Worm (Caenorhabditis elegans) whole organism, L2 larva: ENCODE data around the gene enri-1.

ENCODE experiments used
- crh-2 ChIP-seq: sonication (generic microtip); optimal IDR thresholded peaks from 2 replicates; lab custom pipeline; 2017; ENCODE audit warnings: missing biosample characterization, missing genetic modification characterization
- fos-1 ChIP-seq: fragments of 150-350 bp; optimal IDR thresholded peaks from 2 replicates; lab custom pipeline; 2014; ENCODE audit warnings: missing biosample characterization, missing genetic modification characterization
- lin-11 ChIP-seq: fragments of 150-350 bp; sonication (generic microtip); optimal IDR thresholded peaks from 2 replicates; lab custom pipeline; 2014; ENCODE audit warnings: missing biosample characterization, missing genetic modification characterization, inconsistent platforms, mixed read lengths
- mab-5 ChIP-seq: fragments of 150-350 bp; optimal IDR thresholded peaks from 2 replicates; lab custom pipeline; 2014; ENCODE audit warnings: missing biosample characterization, missing genetic modification characterization
- nhr-77 ChIP-seq: fragments of 150-350 bp; optimal IDR thresholded peaks from 2 replicates; lab custom pipeline; 2014; ENCODE audit warnings: missing biosample characterization, missing genetic modification characterization
- ztf-4 ChIP-seq: fragments of 150-350 bp; optimal IDR thresholded peaks from 2 replicates; lab custom pipeline; 2014; ENCODE audit warnings: missing biosample characterization, missing genetic modification characterization

DNA sequence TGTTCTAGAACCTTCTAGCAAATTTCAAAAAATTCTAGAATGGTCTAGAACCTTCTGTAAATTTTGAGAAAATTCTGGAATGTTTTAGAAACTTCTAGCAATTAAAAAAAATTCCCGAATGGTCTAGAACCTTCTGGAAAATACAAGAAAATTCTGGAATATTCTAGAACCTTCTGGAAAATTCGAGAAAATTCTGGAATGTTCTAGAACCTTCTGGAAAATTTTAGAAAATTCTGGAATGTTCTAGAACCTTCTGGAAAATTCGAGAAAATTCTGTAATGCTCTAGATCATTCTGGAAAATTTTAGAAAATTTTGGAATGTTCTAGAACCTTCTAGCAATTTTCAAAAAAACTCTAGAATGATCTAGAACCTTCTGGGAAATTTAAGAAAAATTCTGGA is 11.0 kb downstream of the enri-1 start:
- TF ChIP-seq nhr-77 (no peak), ztf-4 (tag; lab: Kevin White, UChicago) (no peak), lin-11 (tag; lab: Kevin White, UChicago) (no peak), fos-1 (tag; lab: Kevin White, UChicago) (no peak), mab-5 (tag; lab: Kevin White, UChicago) (no peak), crh-2 (tag; lab: Kevin White, UChicago) (no peak)
